Worm (Caenorhabditis elegans) whole organism, young adult: ENCODE data around the gene Y39G8B.10.
A peak's percentile ranks its signal among the peaks of the same experiment; 100 is the strongest.

ENCODE experiments used
- B0035.1 ChIP-seq: sonication (generic microtip); optimal IDR thresholded peaks from 2 replicates; lab custom pipeline; 2016; ENCODE audit warnings: missing genetic modification characterization, mild to moderate bottlenecking, missing compliant biosample characterization, missing genotype, missing genetic modification reagents
- B0261.1 ChIP-seq: sonication (generic microtip); optimal IDR thresholded peaks from 2 replicates; lab custom pipeline; 2016; ENCODE audit warnings: mild to moderate bottlenecking, missing genetic modification characterization, moderate library complexity, missing compliant biosample characterization
- D2030.7 ChIP-seq: fragments of 200-800 bp; sonication (Bioruptor generic); IDR thresholded peaks from 2 replicates; pipeline ENCODE4 v1.3.6; 2022; ENCODE audit warnings: missing genetic modification reagents, missing genetic modification characterization, missing compliant biosample characterization
- F39B2.1 ChIP-seq: fragments of 200-800 bp; sonication (Bioruptor generic); IDR thresholded peaks from 2 replicates; pipeline ENCODE4 v1.3.6; 2022; ENCODE audit warnings: missing genetic modification reagents, missing genetic modification characterization, missing compliant biosample characterization
- K11D2.4 ChIP-seq: fragments of 200-800 bp; sonication (Bioruptor generic); IDR thresholded peaks from 2 replicates; pipeline ENCODE4 v1.3.6; 2022; ENCODE audit warnings: missing genetic modification reagents, missing genetic modification characterization, missing compliant biosample characterization
- ZK185.1 ChIP-seq: sonication (generic microtip); optimal IDR thresholded peaks from 2 replicates; lab custom pipeline; 2016; ENCODE audit warnings: mild to moderate bottlenecking, missing genetic modification characterization, missing compliant biosample characterization; ENCODE audit not compliant: poor library complexity, severe bottlenecking
- akir-1 ChIP-seq: fragments of 200-800 bp; sonication (Bioruptor generic); optimal IDR thresholded peaks from 2 replicates; lab custom pipeline; 2018; ENCODE audit warnings: mild to moderate bottlenecking, missing genetic modification characterization, moderate library complexity, missing compliant biosample characterization
- attf-3 ChIP-seq: fragments of 200-800 bp; sonication (Bioruptor generic); conservative IDR thresholded peaks from 2 replicates; pipeline ENCODE4 v1.3.6; 2022; ENCODE audit warnings: missing genetic modification reagents, missing genetic modification characterization, missing compliant biosample characterization
- attf-5 ChIP-seq: fragments of 200-800 bp; sonication (Bioruptor generic); optimal IDR thresholded peaks from 2 replicates; lab custom pipeline; 2018; ENCODE audit warnings: mild to moderate bottlenecking, missing genetic modification characterization, missing compliant biosample characterization
- attf-6 ChIP-seq: fragments of 200-800 bp; sonication (Bioruptor generic); IDR thresholded peaks from 2 replicates; pipeline ENCODE4 v1.3.6; 2022; ENCODE audit warnings: missing genetic modification reagents, missing genetic modification characterization, missing compliant biosample characterization
- ceh-100 ChIP-seq: fragments of 200-800 bp; sonication (Bioruptor generic); IDR thresholded peaks from 2 replicates; pipeline ENCODE4 v1.3.6; 2022; ENCODE audit warnings: missing genetic modification reagents, missing genetic modification characterization, missing compliant biosample characterization
- chd-7 ChIP-seq: sonication (generic microtip); optimal IDR thresholded peaks from 2 replicates; lab custom pipeline; 2016; ENCODE audit warnings: mild to moderate bottlenecking, missing genetic modification characterization, moderate library complexity, missing compliant biosample characterization
- hlh-12 ChIP-seq: sonication (generic microtip); optimal IDR thresholded peaks from 2 replicates; lab custom pipeline; 2016; ENCODE audit warnings: missing genetic modification characterization, missing compliant biosample characterization
- hmg-1.2 ChIP-seq: fragments of 200-800 bp; sonication (Bioruptor generic); IDR thresholded peaks from 2 replicates; pipeline ENCODE4 v1.3.6; 2022; ENCODE audit warnings: missing genetic modification reagents, missing genetic modification characterization, missing compliant biosample characterization
- hsf-1 ChIP-seq: fragments of 200-800 bp; sonication (Bioruptor generic); IDR thresholded peaks from 2 replicates; pipeline ENCODE4 v1.3.6; 2022; ENCODE audit warnings: missing genetic modification reagents, missing genetic modification characterization, missing compliant biosample characterization
- madf-3 ChIP-seq: fragments of 200-800 bp; sonication (Bioruptor generic); IDR thresholded peaks from 2 replicates; pipeline ENCODE4 v1.3.6; 2022; ENCODE audit warnings: missing genetic modification reagents, missing genetic modification characterization, missing compliant biosample characterization
- madf-8 ChIP-seq: fragments of 200-800 bp; sonication (Bioruptor generic); conservative IDR thresholded peaks from 2 replicates; pipeline ENCODE4 v1.3.6; 2022; ENCODE audit warnings: missing genetic modification reagents, missing genetic modification characterization, missing compliant biosample characterization
- mes-4 ChIP-seq: sonication (generic microtip); optimal IDR thresholded peaks from 2 replicates; lab custom pipeline; 2016; ENCODE audit warnings: missing genotype, missing genetic modification characterization, missing compliant biosample characterization
- mxl-1 ChIP-seq: sonication (generic microtip); optimal IDR thresholded peaks from 2 replicates; lab custom pipeline; 2016; ENCODE audit warnings: missing genetic modification characterization, missing compliant biosample characterization
- nfya-1 ChIP-seq: sonication (generic microtip); optimal IDR thresholded peaks from 2 replicates; lab custom pipeline; 2017; ENCODE audit warnings: antibody characterized with exemption, missing compliant biosample characterization, missing genetic modification characterization, borderline replicate concordance; ENCODE audit not compliant: insufficient read depth
- nhr-120 ChIP-seq: fragments of 200-800 bp; sonication (Bioruptor generic); IDR thresholded peaks from 2 replicates; pipeline ENCODE4 v1.3.6; 2022; ENCODE audit warnings: missing genetic modification characterization, missing compliant biosample characterization
- nhr-90 ChIP-seq: sonication (generic microtip); optimal IDR thresholded peaks from 2 replicates; lab custom pipeline; 2016; ENCODE audit warnings: missing genotype, mild to moderate bottlenecking, missing genetic modification characterization, missing compliant biosample characterization
- repo-1 ChIP-seq: sonication (generic microtip); optimal IDR thresholded peaks from 2 replicates; lab custom pipeline; 2017; ENCODE audit warnings: mild to moderate bottlenecking, missing genetic modification characterization, missing compliant biosample characterization
- rpc-1 ChIP-seq, 2 experiments: fragments of 150-350 bp in 1 of 2; sonication (generic microtip) in 1 of 2; optimal IDR thresholded peaks; 2 replicates each; lab custom pipeline; 2014 to 2018; ENCODE audit warnings: missing biosample characterization in 1 of 2, missing genetic modification characterization in 1 of 2, missing genetic modification reagents in 1 of 2, missing genotype in 1 of 2
- snpc-4 ChIP-seq, 5 experiments: fragments of 150-350 bp in 1 of 5; sonication (generic microtip) in 4 of 5; optimal IDR thresholded peaks; 2 replicates each; lab custom pipeline; 2014 to 2018; ENCODE audit warnings: missing genetic modification characterization in 5 of 5, missing biosample characterization in 3 of 5, antibody characterized with exemption in 2 of 5, mild to moderate bottlenecking in 2 of 5, missing compliant biosample characterization in 2 of 5, missing genotype in 2 of 5, moderate library complexity in 2 of 5, missing genetic modification reagents in 1 of 5
- unc-62 ChIP-seq: fragments of 150-350 bp; optimal IDR thresholded peaks from 2 replicates; lab custom pipeline; 2014; ENCODE audit warnings: missing biosample characterization, missing genetic modification reagents, missing genetic modification characterization
- ztf-18 ChIP-seq: sonication (generic microtip); optimal IDR thresholded peaks from 2 replicates; lab custom pipeline; 2016; ENCODE audit warnings: missing genotype, mild to moderate bottlenecking, missing genetic modification characterization, missing compliant biosample characterization
- ztf-22 ChIP-seq: fragments of 200-800 bp; sonication (Bioruptor generic); optimal IDR thresholded peaks from 2 replicates; lab custom pipeline; 2018; ENCODE audit warnings: mild to moderate bottlenecking, missing genetic modification characterization, moderate library complexity, missing compliant biosample characterization
- ztf-3 ChIP-seq: fragments of 200-800 bp; sonication (Bioruptor generic); optimal IDR thresholded peaks from 2 replicates; lab custom pipeline; 2018; ENCODE audit warnings: mild to moderate bottlenecking, missing genetic modification characterization, missing compliant biosample characterization

Gene Y39G8B.10

DNA sequence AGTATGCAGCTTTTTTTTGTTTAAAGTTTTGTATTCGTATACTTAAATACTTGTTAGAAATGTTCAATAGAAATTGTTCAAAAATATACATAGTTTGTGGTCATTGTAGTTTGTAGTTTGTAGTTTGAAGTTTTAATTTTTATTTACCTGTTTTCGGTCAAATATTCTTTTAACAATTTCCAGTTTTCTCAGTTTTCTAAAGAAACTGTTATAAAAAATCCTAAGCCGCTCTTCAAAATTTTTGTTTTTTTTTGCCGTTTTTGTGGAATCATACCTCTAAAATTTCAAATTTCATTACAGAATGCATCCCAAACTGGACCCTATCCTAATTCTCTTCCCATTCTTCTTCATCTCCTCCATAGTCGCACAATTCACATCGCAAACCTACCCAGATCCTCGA, 23.3 kb upstream of the Y39G8B.10 start, which contains the start of gene F01D5.6:
TSS of gene F01D5.6 (plus strand) at position 301 of the 400 bp plus-strand sequence.
- TF ChIP-seq ZK185.1 (tag; lab: Kevin White, UChicago) (no peak), nhr-90 (tag; lab: Kevin White, UChicago) (no peak), rpc-1 (optimal IDR thresholded peaks at IDR 0.05; lab: Kevin White, UChicago) (no peak), rpc-1 (tag; optimal IDR thresholded peaks at IDR 0.05; lab: Kevin White, UChicago) (no peak), ztf-18 (tag; lab: Kevin White, UChicago) (no peak), nfya-1 (tag; lab: Kevin White, UChicago) (no peak), chd-7 (tag; lab: Kevin White, UChicago) (no peak), madf-3 (GFP tag; lab: Robert Waterston, UW) (no peak), F39B2.1 (GFP tag; lab: Robert Waterston, UW) (no peak), ceh-100 (GFP tag; lab: Robert Waterston, UW) (no peak)

DNA sequence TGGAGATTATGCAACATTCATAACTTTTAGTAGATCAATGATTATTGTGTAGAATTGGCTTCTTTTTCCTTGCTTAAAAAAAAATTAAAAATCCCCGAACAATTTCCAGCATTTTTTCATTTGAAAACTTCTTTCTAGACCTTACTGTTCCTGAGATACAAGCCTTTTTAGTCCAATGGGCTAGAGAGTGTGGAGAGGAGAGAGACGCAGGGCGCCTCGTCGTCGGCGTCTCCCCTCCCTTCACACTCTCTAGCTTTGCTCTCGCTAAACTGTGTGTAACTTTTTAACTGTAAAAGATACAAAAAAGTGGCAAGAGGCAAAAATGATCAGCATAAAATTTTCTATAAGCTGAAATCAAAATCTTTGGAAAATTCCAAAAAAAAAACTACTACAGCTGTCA, 22.3 kb upstream of the Y39G8B.10 start:
- TF ChIP-seq B0261.1 (tag; lab: Kevin White, UChicago), result no peak
- TF ChIP-seq hmg-1.2 (GFP tag; lab: Robert Waterston, UW), result peak; percentile 62

DNA sequence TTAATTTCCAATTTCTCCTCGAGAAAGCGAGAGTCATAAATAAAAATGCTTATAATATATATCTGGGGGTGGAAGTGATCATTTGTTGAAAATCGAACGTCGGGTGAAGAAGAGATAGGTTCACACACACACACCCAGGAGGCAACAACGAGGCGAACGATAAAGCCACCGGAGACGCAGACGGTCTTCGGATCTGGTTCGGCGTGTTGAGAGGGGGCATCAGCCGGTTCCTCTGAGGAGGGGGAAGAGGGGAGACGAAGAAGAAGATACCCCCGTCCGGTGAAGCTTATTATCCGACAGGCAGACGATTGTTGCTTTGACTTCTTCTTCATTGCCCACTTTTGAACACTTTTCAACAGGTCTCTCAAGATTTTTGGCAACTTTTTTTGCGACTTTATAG, 21.9 kb upstream of the Y39G8B.10 start:
- TF ChIP-seq B0035.1 (tag; lab: Kevin White, UChicago) (no peak), attf-3 (GFP tag; lab: Robert Waterston, UW) (no peak), ztf-3 (GFP tag; lab: Kevin White, UChicago) (no peak), repo-1 (tag; lab: Kevin White, UChicago) (no peak), snpc-4 (GFP tag; optimal IDR thresholded peaks at IDR 0.05; lab: Kevin White, UChicago) (no peak), snpc-4 (tag; optimal IDR thresholded peaks at IDR 0.05; lab: Kevin White, UChicago) (no peak), hsf-1 (GFP tag; lab: Robert Waterston, UW) (no peak)

DNA sequence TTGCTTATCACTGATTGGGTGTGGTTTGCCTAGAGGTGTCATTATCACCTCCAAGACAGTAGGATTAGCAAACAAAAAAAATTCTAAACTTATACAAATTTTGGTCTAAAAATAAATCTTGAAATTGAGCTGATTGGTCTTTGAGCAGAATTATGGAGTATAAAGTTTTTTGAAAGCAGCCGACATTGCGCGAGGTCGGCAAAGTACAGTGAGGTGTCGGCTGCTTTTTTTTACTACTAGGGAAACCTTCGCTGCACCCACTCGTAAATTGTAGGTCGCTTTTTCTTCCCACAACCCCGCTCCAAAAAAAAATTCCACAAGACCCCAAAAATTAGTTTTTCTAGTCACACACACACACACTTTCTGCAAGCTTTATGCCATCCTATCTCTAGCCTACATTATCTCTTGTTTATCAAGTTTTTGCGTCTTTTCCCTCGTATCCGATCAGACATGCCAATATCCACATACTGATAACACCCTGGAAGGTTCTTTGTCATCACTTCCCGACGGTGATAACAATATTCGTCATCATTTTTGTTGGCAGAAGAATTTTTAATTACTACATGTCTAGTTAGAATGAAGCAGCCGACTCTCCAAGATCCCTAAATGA, 21.0 kb upstream of the Y39G8B.10 start:
- TF ChIP-seq hlh-12 (tag; lab: Kevin White, UChicago), result no peak
- no peak for TF ChIP-seq snpc-4 (GFP tag; optimal IDR thresholded peaks at IDR 0.05; lab: Kevin White, UChicago)
- TF ChIP-seq snpc-4 (tag; optimal IDR thresholded peaks at IDR 0.05; lab: Kevin White, UChicago), result peak in 3 of 4 experiments; percentile 74 to 78 (median 76)
- TF ChIP-seq, all 124 proteins: peak for 1

DNA sequence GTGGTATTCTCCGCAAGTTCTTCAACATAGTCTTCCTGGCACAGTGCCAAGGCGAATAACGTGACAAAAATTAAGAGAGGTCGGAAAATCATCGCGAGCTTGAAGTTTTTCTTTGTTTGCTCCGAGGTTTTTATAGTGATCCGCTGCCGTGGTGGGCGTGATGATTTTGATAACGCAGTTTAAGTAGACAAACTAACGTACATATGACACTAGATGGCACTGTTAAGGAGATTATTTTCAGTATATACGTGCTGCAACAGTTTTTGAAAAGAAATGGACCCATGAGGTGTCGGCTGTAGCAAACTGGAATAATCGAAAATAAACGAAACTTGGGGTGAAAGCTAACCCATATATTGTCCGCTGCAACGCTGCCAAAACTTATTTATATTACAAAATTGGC, 19.3 kb upstream of the Y39G8B.10 start, which contains the start of gene F01D5.5:
TSS of gene F01D5.5 (minus strand) at position 101 of the 400 bp plus-strand sequence.
- TF ChIP-seq ZK185.1 (tag; lab: Kevin White, UChicago) (no peak), madf-8 (GFP tag; lab: Robert Waterston, UW) (no peak), D2030.7 (GFP tag; lab: Robert Waterston, UW) (no peak), ztf-22 (GFP tag; lab: Kevin White, UChicago) (no peak), attf-6 (GFP tag; lab: Robert Waterston, UW) (no peak), unc-62 (GFP tag; lab: Kevin White, UChicago) (no peak), attf-5 (GFP tag; lab: Kevin White, UChicago) (no peak), mes-4 (tag; lab: Kevin White, UChicago) (no peak), akir-1 (GFP tag; lab: Kevin White, UChicago) (no peak), attf-3 (GFP tag; lab: Robert Waterston, UW) (no peak), nhr-120 (GFP tag; lab: Robert Waterston, UW) (no peak), mxl-1 (no peak), K11D2.4 (no peak)
- TF ChIP-seq, all 124 proteins: peak for 0
